Worm (Caenorhabditis elegans) whole organism, late embryonic: ENCODE data around the gene nex-4.

ENCODE experiments used
- C08G9.2 ChIP-seq: sonication (generic microtip); optimal IDR thresholded peaks from 2 replicates; lab custom pipeline; 2016; ENCODE audit warnings: mild to moderate bottlenecking, missing genetic modification characterization, moderate library complexity, missing compliant biosample characterization
- C38D4.7 ChIP-seq: fragments of 200-800 bp; sonication (Bioruptor generic); optimal IDR thresholded peaks from 2 replicates; lab custom pipeline; 2018; ENCODE audit warnings: mild to moderate bottlenecking, missing genetic modification characterization, moderate library complexity, missing compliant biosample characterization
- K02D7.2 ChIP-seq: sonication (generic microtip); optimal IDR thresholded peaks from 2 replicates; lab custom pipeline; 2017; ENCODE audit warnings: mild to moderate bottlenecking, missing genetic modification characterization, missing compliant biosample characterization
- ama-1 ChIP-seq: fragments of 150-350 bp; optimal IDR thresholded peaks from 2 replicates; lab custom pipeline; 2014
- ceh-19 ChIP-seq: fragments of 200-800 bp; sonication (Bioruptor generic); optimal IDR thresholded peaks from 2 replicates; lab custom pipeline; 2018; ENCODE audit warnings: mild to moderate bottlenecking, missing genetic modification characterization, missing compliant biosample characterization
- ceh-22 ChIP-seq: sonication (generic microtip); optimal IDR thresholded peaks from 2 replicates; lab custom pipeline; 2017; ENCODE audit warnings: missing biosample characterization, missing genetic modification characterization
- ceh-30 ChIP-seq: fragments of 150-350 bp; optimal IDR thresholded peaks from 2 replicates; lab custom pipeline; 2014; ENCODE audit warnings: missing biosample characterization, missing genetic modification characterization
- ceh-31 ChIP-seq: sonication (generic microtip); optimal IDR thresholded peaks from 2 replicates; lab custom pipeline; 2016; ENCODE audit warnings: missing genetic modification characterization, missing compliant biosample characterization
- ceh-45 ChIP-seq: fragments of 200-800 bp; sonication (Bioruptor generic); IDR thresholded peaks from 2 replicates; pipeline ENCODE4 v1.3.6; 2022; ENCODE audit warnings: missing genetic modification reagents, missing genetic modification characterization, missing compliant biosample characterization
- ceh-48 ChIP-seq: sonication (generic microtip); optimal IDR thresholded peaks from 2 replicates; lab custom pipeline; 2016; ENCODE audit warnings: missing genetic modification characterization, inconsistent platforms, missing compliant biosample characterization
- dmd-4 ChIP-seq: sonication (generic microtip); optimal IDR thresholded peaks from 2 replicates; lab custom pipeline; 2016; ENCODE audit warnings: borderline replicate concordance, missing genetic modification characterization, missing compliant biosample characterization
- dve-1 ChIP-seq: sonication (generic microtip); optimal IDR thresholded peaks from 2 replicates; lab custom pipeline; 2017; ENCODE audit warnings: antibody characterized with exemption, mild to moderate bottlenecking, missing genetic modification characterization, missing compliant biosample characterization
- eyg-1 ChIP-seq: sonication (generic microtip); optimal IDR thresholded peaks from 2 replicates; lab custom pipeline; 2016; ENCODE audit warnings: missing genotype, missing genetic modification characterization, missing compliant biosample characterization
- fkh-6 ChIP-seq: sonication (generic microtip); optimal IDR thresholded peaks from 2 replicates; lab custom pipeline; 2016; ENCODE audit warnings: missing genetic modification characterization, missing compliant biosample characterization
- hlh-30 ChIP-seq: sonication (generic microtip); optimal IDR thresholded peaks from 2 replicates; lab custom pipeline; 2017; ENCODE audit warnings: antibody characterized with exemption, missing genetic modification characterization, missing compliant biosample characterization; ENCODE audit not compliant: insufficient read depth
- hlh-8 ChIP-seq: sonication (generic microtip); optimal IDR thresholded peaks from 2 replicates; lab custom pipeline; 2016; ENCODE audit warnings: missing genotype, missing genetic modification characterization, missing compliant biosample characterization
- madf-2 ChIP-seq: sonication (generic microtip); optimal IDR thresholded peaks from 2 replicates; lab custom pipeline; 2017; ENCODE audit warnings: missing genetic modification characterization, missing compliant biosample characterization
- nhr-11 ChIP-seq: fragments of 150-350 bp; optimal IDR thresholded peaks from 2 replicates; lab custom pipeline; 2014; ENCODE audit warnings: missing biosample characterization, missing genetic modification characterization
- npax-4 ChIP-seq: sonication (generic microtip); optimal IDR thresholded peaks from 2 replicates; lab custom pipeline; 2016; ENCODE audit warnings: missing genetic modification characterization, missing compliant biosample characterization
- odd-2 ChIP-seq: sonication (generic microtip); optimal IDR thresholded peaks from 2 replicates; lab custom pipeline; 2017; ENCODE audit warnings: antibody characterized with exemption, mild to moderate bottlenecking, missing genetic modification characterization, missing compliant biosample characterization
- pag-3 ChIP-seq: sonication (generic microtip); optimal IDR thresholded peaks from 2 replicates; lab custom pipeline; 2016; ENCODE audit warnings: missing compliant biosample characterization, missing genetic modification characterization, borderline replicate concordance
- pat-9 ChIP-seq: fragments of 200-800 bp; sonication (Bioruptor generic); optimal IDR thresholded peaks from 2 replicates; lab custom pipeline; 2018; ENCODE audit warnings: mild to moderate bottlenecking, missing genetic modification characterization, moderate library complexity, missing compliant biosample characterization
- pha-2 ChIP-seq: sonication (generic microtip); optimal IDR thresholded peaks from 2 replicates; lab custom pipeline; 2017; ENCODE audit warnings: mild to moderate bottlenecking, missing genetic modification characterization, missing compliant biosample characterization
- sdc-2 ChIP-seq: sonication (generic microtip); optimal IDR thresholded peaks from 2 replicates; lab custom pipeline; 2016; ENCODE audit warnings: missing genotype, missing genetic modification characterization, missing compliant biosample characterization
- sox-2 ChIP-seq: fragments of 200-800 bp; sonication (Bioruptor generic); IDR thresholded peaks from 2 replicates; pipeline ENCODE4 v1.3.6; 2022; ENCODE audit warnings: missing genetic modification reagents, missing genetic modification characterization, missing compliant biosample characterization
- syd-9 ChIP-seq: sonication (generic microtip); optimal IDR thresholded peaks from 2 replicates; lab custom pipeline; 2016; ENCODE audit warnings: mild to moderate bottlenecking, missing genetic modification characterization, moderate library complexity, missing compliant biosample characterization
- tbx-2 ChIP-seq: sonication (generic microtip); optimal IDR thresholded peaks from 2 replicates; lab custom pipeline; 2016; ENCODE audit warnings: missing genetic modification characterization, missing compliant biosample characterization
- unc-3 ChIP-seq, 2 experiments: fragments of 200-800 bp in 1 of 2; sonication (Bioruptor generic) in 1 of 2; sonication (generic microtip) in 1 of 2; conservative IDR thresholded peaks in 1 of 2; optimal IDR thresholded peaks in 1 of 2; 2 replicates each; pipeline versions ENCODE4 v1.3.6 to Lab custom; 2016 to 2022; ENCODE audit warnings: missing compliant biosample characterization in 2 of 2, missing genetic modification characterization in 2 of 2, missing genetic modification reagents in 1 of 2
- unc-42 ChIP-seq: sonication (generic microtip); optimal IDR thresholded peaks from 2 replicates; lab custom pipeline; 2016; ENCODE audit warnings: missing genotype, missing genetic modification characterization, missing compliant biosample characterization

The nex-4 gene

ce11 chrV:4877587-4877986 is 26.3 kb downstream of the nex-4 start, which contains the start of gene T19H12.6:
T19H12.6 (minus strand) TSS chrV:4877687.
- TF ChIP-seq ceh-22 (tag; lab: Kevin White, UChicago), result no peak
- no peak for TF ChIP-seq sdc-2
- TF ChIP-seq odd-2 (tag; lab: Kevin White, UChicago), result no peak
- no peak for TF ChIP-seq pha-2
- no peak for TF ChIP-seq unc-42 (tag; lab: Kevin White, UChicago)
- no peak for TF ChIP-seq dve-1
- TF ChIP-seq npax-4 (tag; lab: Kevin White, UChicago), result no peak
- TF ChIP-seq K02D7.2 (tag; lab: Kevin White, UChicago), result no peak
- no peak for TF ChIP-seq pag-3 (tag; lab: Kevin White, UChicago)
- no peak for TF ChIP-seq C38D4.7 (GFP tag; lab: Kevin White, UChicago)
- TF ChIP-seq hlh-30 (tag; lab: Kevin White, UChicago), result no peak
- no peak for TF ChIP-seq eyg-1 (tag; lab: Kevin White, UChicago)
- TF ChIP-seq syd-9 (tag; lab: Kevin White, UChicago), result no peak
- TF ChIP-seq fkh-6, result no peak
- no peak for TF ChIP-seq pat-9
- TF ChIP-seq, all 69 proteins: peak for 0

- no peak for TF ChIP-seq madf-2 (tag; lab: Kevin White, UChicago)
- no peak for TF ChIP-seq eyg-1 (tag; lab: Kevin White, UChicago)
- TF ChIP-seq npax-4 (tag; lab: Kevin White, UChicago), result no peak
- no peak for TF ChIP-seq ceh-30 (tag; lab: Kevin White, UChicago)
- TF ChIP-seq hlh-8 (tag; lab: Kevin White, UChicago), result no peak
- no peak for TF ChIP-seq nhr-11 (tag; lab: Kevin White, UChicago)
Measured at ce11 chrV:4879251-4879650, 28.0 kb downstream of the nex-4 start, which contains the start of gene T19H12.15. T19H12.15 (minus strand) TSS chrV:4879351.

- TF ChIP-seq ama-1 (lab: Kevin White, UChicago), result no peak
- TF ChIP-seq unc-42 (tag; lab: Kevin White, UChicago), result no peak
- no peak for TF ChIP-seq ceh-45 (GFP tag; lab: Robert Waterston, UW)
- TF ChIP-seq pag-3 (tag; lab: Kevin White, UChicago), result no peak
- no peak for TF ChIP-seq dve-1
- TF ChIP-seq tbx-2 (tag; lab: Kevin White, UChicago), result no peak
- no peak for TF ChIP-seq sox-2 (GFP tag; lab: Robert Waterston, UW)
Measured at ce11 chrV:4881377-4881776, 30.1 kb downstream of the nex-4 start, which contains the start of gene str-32. str-32 (minus strand) TSS chrV:4881477.

ce11 chrV:4884490-4884889 is 33.3 kb downstream of the nex-4 start, which contains the start of gene T19H12.12:
T19H12.12 (plus strand) TSS chrV:4884790.
- no peak for TF ChIP-seq ceh-31 (tag; lab: Kevin White, UChicago)

- no peak for TF ChIP-seq odd-2 (tag; lab: Kevin White, UChicago)
Measured at ce11 chrV:4885372-4885771, 34.1 kb downstream of the nex-4 start, which contains the start of gene T19H12.3. T19H12.3 (plus strand) TSS chrV:4885672.

- no peak for TF ChIP-seq ceh-30 (tag; lab: Kevin White, UChicago)
- no peak for TF ChIP-seq npax-4 (tag; lab: Kevin White, UChicago)
- TF ChIP-seq dmd-4 (tag; lab: Kevin White, UChicago), result no peak
- no peak for TF ChIP-seq fkh-6
- TF ChIP-seq ceh-19 (GFP tag; lab: Kevin White, UChicago), result no peak
- no peak for TF ChIP-seq ceh-48
- TF ChIP-seq unc-3 (GFP tag; conservative IDR thresholded peaks at IDR 0.05; lab: Robert Waterston, UW), result no peak
- no peak for TF ChIP-seq unc-3 (tag; optimal IDR thresholded peaks at IDR 0.05; lab: Kevin White, UChicago)
- no peak for TF ChIP-seq C08G9.2 (tag; lab: Kevin White, UChicago)
- TF ChIP-seq, all 69 proteins: peak for 0
Measured at ce11 chrV:4889477-4889876, 38.2 kb downstream of the nex-4 start, which contains the start of gene ugt-12. ugt-12 (minus strand) TSS chrV:4889629.
